Worm (Caenorhabditis elegans) whole organism, young adult: Measurements from ENCODE around the gene nhr-173.

Experiments used
- B0261.1 ChIP-seq: sonication (generic microtip); optimal IDR thresholded peaks from 2 replicates; lab custom pipeline; 2016; ENCODE audit warnings: mild to moderate bottlenecking, missing genetic modification characterization, moderate library complexity, missing compliant biosample characterization
- attf-3 ChIP-seq: fragments of 200-800 bp; sonication (Bioruptor generic); conservative IDR thresholded peaks from 2 replicates; pipeline ENCODE4 v1.3.6; 2022; ENCODE audit warnings: missing genetic modification reagents, missing genetic modification characterization, missing compliant biosample characterization
- ccch-3 ChIP-seq: fragments of 200-800 bp; sonication (Bioruptor generic); optimal IDR thresholded peaks from 2 replicates; lab custom pipeline; 2018; ENCODE audit warnings: mild to moderate bottlenecking, missing genetic modification characterization, missing compliant biosample characterization
- dpff-1 ChIP-seq: sonication (generic microtip); optimal IDR thresholded peaks from 2 replicates; lab custom pipeline; 2017; ENCODE audit warnings: mild to moderate bottlenecking, missing genetic modification characterization, missing compliant biosample characterization
- dpl-1 ChIP-seq: fragments of 150-350 bp; optimal IDR thresholded peaks from 2 replicates; lab custom pipeline; 2014; ENCODE audit warnings: missing biosample characterization, missing genetic modification reagents, missing genetic modification characterization
- ets-4 ChIP-seq: fragments of 200-800 bp; sonication (Bioruptor generic); optimal IDR thresholded peaks from 2 replicates; lab custom pipeline; 2018; ENCODE audit warnings: mild to moderate bottlenecking, missing genetic modification characterization, missing compliant biosample characterization
- him-1 ChIP-seq: sonication (generic microtip); optimal IDR thresholded peaks from 2 replicates; lab custom pipeline; 2016; ENCODE audit warnings: missing genotype, missing genetic modification reagents, missing genetic modification characterization, missing compliant biosample characterization
- lir-1 ChIP-seq: fragments of 200-800 bp; sonication (Bioruptor generic); conservative IDR thresholded peaks from 2 replicates; pipeline ENCODE4 v1.3.6; 2022; ENCODE audit warnings: missing genetic modification reagents, missing genetic modification characterization, missing compliant biosample characterization
- madf-3 ChIP-seq: fragments of 200-800 bp; sonication (Bioruptor generic); IDR thresholded peaks from 2 replicates; pipeline ENCODE4 v1.3.6; 2022; ENCODE audit warnings: missing genetic modification reagents, missing genetic modification characterization, missing compliant biosample characterization
- nfya-2 ChIP-seq: fragments of 200-800 bp; sonication (Bioruptor generic); IDR thresholded peaks from 2 replicates; pipeline ENCODE4 v1.3.6; 2022; ENCODE audit warnings: missing genetic modification reagents, missing genetic modification characterization, missing compliant biosample characterization
- nhr-179 ChIP-seq: sonication (generic microtip); optimal IDR thresholded peaks from 2 replicates; lab custom pipeline; 2016; ENCODE audit warnings: mild to moderate bottlenecking, missing genetic modification characterization, missing compliant biosample characterization
- nhr-80 ChIP-seq: sonication (generic microtip); optimal IDR thresholded peaks from 2 replicates; lab custom pipeline; 2016; ENCODE audit warnings: missing genetic modification characterization, missing compliant biosample characterization
- snpc-1.3 ChIP-seq: sonication (generic microtip); optimal IDR thresholded peaks from 2 replicates; lab custom pipeline; 2017; ENCODE audit warnings: missing genetic modification characterization, mild to moderate bottlenecking, missing compliant biosample characterization, antibody characterized with exemption, moderate library complexity, missing genotype, missing genetic modification reagents; ENCODE audit not compliant: insufficient read depth

DNA sequence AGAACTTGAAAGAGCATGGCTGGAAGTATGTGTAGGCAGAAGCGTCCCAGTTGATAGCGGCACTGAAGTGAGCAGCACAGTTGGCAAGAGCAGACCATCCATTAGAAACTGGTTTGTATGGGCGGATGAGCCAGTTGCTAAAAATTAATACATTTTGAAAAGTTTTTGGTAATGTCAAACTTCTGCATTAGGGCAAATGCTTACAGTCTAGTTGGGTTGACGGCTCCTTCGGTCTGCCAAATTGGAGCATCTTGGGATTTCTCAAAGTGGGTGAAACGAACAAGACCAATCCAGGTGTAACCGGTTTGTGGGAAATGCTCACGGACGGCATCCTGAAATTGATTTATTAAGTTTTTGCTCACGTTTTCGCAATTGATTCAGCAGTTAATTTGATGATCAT is 37.7 kb upstream of the nhr-173 start:
- no peak for TF ChIP-seq nhr-179
- TF ChIP-seq snpc-1.3 (tag; lab: Kevin White, UChicago) = no peak
- no peak for TF ChIP-seq ets-4 (GFP tag; lab: Kevin White, UChicago)
- TF ChIP-seq nfya-2 (GFP tag; lab: Robert Waterston, UW) = no peak
- TF ChIP-seq ccch-3 (GFP tag; lab: Kevin White, UChicago) = no peak
- no peak for TF ChIP-seq attf-3
- no peak for TF ChIP-seq dpff-1 (tag; lab: Kevin White, UChicago)
- no peak for TF ChIP-seq dpl-1 (GFP tag; lab: Kevin White, UChicago)
- TF ChIP-seq madf-3 = no peak
- no peak for TF ChIP-seq nhr-80 (tag; lab: Kevin White, UChicago)
- TF ChIP-seq B0261.1 (tag; lab: Kevin White, UChicago) = no peak
- no peak for TF ChIP-seq lir-1 (GFP tag; lab: Robert Waterston, UW)
- TF ChIP-seq him-1 (tag; lab: Kevin White, UChicago) = no peak
